Worm (Caenorhabditis elegans) whole organism, early embryonic: ENCODE data around the gene cri-3.
A peak's percentile ranks its signal among the peaks of the same experiment; 100 is the strongest.

ENCODE experiments used
- B0310.2 ChIP-seq: sonication (generic microtip); optimal IDR thresholded peaks from 2 replicates; lab custom pipeline; 2016; ENCODE audit warnings: mild to moderate bottlenecking, missing genetic modification characterization, missing compliant biosample characterization
- F13C5.2 ChIP-seq: sonication (generic microtip); optimal IDR thresholded peaks from 2 replicates; lab custom pipeline; 2017; ENCODE audit warnings: mild to moderate bottlenecking, missing genetic modification characterization, inconsistent platforms, missing compliant biosample characterization
- aly-1 ChIP-seq: sonication (generic microtip); optimal IDR thresholded peaks from 2 replicates; lab custom pipeline; 2016; ENCODE audit warnings: missing genetic modification characterization, missing compliant biosample characterization
- ama-1 ChIP-seq: fragments of 150-350 bp; optimal IDR thresholded peaks from 2 replicates; lab custom pipeline; 2014
- ceh-13 ChIP-seq: fragments of 200-800 bp; sonication (Bioruptor generic); optimal IDR thresholded peaks from 2 replicates; lab custom pipeline; 2018; ENCODE audit warnings: mild to moderate bottlenecking, missing genetic modification characterization, missing compliant biosample characterization
- ceh-36 ChIP-seq: sonication (generic microtip); optimal IDR thresholded peaks from 2 replicates; lab custom pipeline; 2016; ENCODE audit warnings: missing genetic modification characterization, inconsistent platforms, missing compliant biosample characterization
- ets-7 ChIP-seq: sonication (generic microtip); optimal IDR thresholded peaks from 2 replicates; lab custom pipeline; 2016; ENCODE audit warnings: missing genotype, missing genetic modification characterization, missing compliant biosample characterization
- flt-1 ChIP-seq: fragments of 200-800 bp; sonication (Bioruptor generic); IDR thresholded peaks from 2 replicates; pipeline ENCODE4 v1.3.6; 2022; ENCODE audit warnings: missing genetic modification characterization, missing compliant biosample characterization
- hmbx-1 ChIP-seq: sonication (generic microtip); optimal IDR thresholded peaks from 2 replicates; lab custom pipeline; 2016; ENCODE audit warnings: mild to moderate bottlenecking, missing genetic modification characterization, missing compliant biosample characterization
- hmg-4 ChIP-seq: fragments of 200-800 bp; sonication (Bioruptor generic); optimal IDR thresholded peaks from 2 replicates; lab custom pipeline; 2018; ENCODE audit warnings: mild to moderate bottlenecking, missing genetic modification characterization, missing compliant biosample characterization
- hnd-1 ChIP-seq: sonication (generic microtip); optimal IDR thresholded peaks from 2 replicates; lab custom pipeline; 2016; ENCODE audit warnings: missing genetic modification characterization, missing compliant biosample characterization
- pes-1 ChIP-seq: fragments of 200-800 bp; sonication (Bioruptor generic); IDR thresholded peaks from 2 replicates; pipeline ENCODE4 v1.3.6; 2022; ENCODE audit warnings: missing genetic modification reagents, missing genetic modification characterization, missing compliant biosample characterization
- scrt-1 ChIP-seq: fragments of 200-800 bp; sonication (Bioruptor generic); IDR thresholded peaks from 2 replicates; pipeline ENCODE4 v1.3.6; 2022; ENCODE audit warnings: missing genetic modification characterization, missing compliant biosample characterization
- sea-1 ChIP-seq: fragments of 200-800 bp; sonication (Bioruptor generic); conservative IDR thresholded peaks from 2 replicates; pipeline ENCODE4 v1.3.6; 2022; ENCODE audit warnings: missing genetic modification characterization, missing compliant biosample characterization
- tbx-11 ChIP-seq: fragments of 200-800 bp; sonication (Bioruptor generic); IDR thresholded peaks from 2 replicates; pipeline ENCODE4 v1.3.6; 2022; ENCODE audit warnings: missing genetic modification characterization, missing compliant biosample characterization
- tbx-37 ChIP-seq: fragments of 200-800 bp; sonication (Bioruptor generic); conservative IDR thresholded peaks from 2 replicates; pipeline ENCODE4 v1.3.6; 2022; ENCODE audit warnings: missing genetic modification reagents, missing genetic modification characterization, missing compliant biosample characterization
- tra-4 ChIP-seq: sonication (generic microtip); optimal IDR thresholded peaks from 2 replicates; lab custom pipeline; 2017; ENCODE audit warnings: missing genetic modification characterization, missing compliant biosample characterization

Gene cri-3

DNA sequence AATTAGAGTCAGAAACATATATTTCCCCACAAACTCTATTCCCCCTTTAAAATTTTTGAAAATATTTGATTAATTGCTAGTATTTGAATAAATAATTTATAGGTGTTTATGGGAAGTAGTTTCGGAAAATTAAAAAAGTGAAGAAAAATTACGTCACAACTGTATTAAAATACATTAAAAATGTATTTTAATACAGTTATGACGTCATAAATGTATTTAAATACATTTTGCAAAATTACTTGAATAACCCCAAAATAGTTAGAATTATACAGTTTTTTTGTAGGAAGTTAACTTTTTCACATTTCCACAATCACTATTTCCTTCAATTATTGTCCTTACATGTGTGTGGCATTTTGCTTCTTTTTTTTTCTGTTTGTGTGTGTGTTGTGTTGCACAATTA lies 17.3 kb downstream of the cri-3 start:
- no peak for TF ChIP-seq tbx-11 (GFP tag; lab: Robert Waterston, UW)
- TF ChIP-seq scrt-1 (GFP tag; lab: Robert Waterston, UW) = no peak
- no peak for TF ChIP-seq hmg-4
- TF ChIP-seq tbx-37 = no peak
- no peak for TF ChIP-seq hmbx-1 (tag; lab: Kevin White, UChicago)

DNA sequence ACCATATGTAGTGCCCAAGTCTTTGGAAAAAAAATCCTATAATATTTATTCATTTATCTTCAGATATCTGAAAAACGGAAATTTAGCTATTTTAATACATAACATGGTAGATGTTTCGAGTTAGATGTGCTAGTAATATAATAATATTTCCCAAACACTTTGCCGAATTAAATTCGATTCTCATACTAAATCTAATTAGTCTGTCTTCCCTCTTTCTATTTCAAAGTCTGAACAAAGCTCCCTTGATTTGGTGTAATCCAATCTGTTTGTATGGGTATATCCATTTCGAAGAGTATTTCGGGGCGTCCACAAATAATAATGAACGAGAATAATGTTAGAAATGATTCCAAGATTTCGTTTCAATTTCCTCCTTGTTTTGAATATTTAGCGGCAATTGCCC lies 18.3 kb downstream of the cri-3 start:
- no peak for TF ChIP-seq ceh-36
- no peak for TF ChIP-seq sea-1 (GFP tag; lab: Robert Waterston, UW)
- no peak for TF ChIP-seq tra-4
- no peak for TF ChIP-seq ama-1 (lab: Kevin White, UChicago)
- no peak for TF ChIP-seq ets-7 (tag; lab: Kevin White, UChicago)
- TF ChIP-seq hmg-4 = no peak

DNA sequence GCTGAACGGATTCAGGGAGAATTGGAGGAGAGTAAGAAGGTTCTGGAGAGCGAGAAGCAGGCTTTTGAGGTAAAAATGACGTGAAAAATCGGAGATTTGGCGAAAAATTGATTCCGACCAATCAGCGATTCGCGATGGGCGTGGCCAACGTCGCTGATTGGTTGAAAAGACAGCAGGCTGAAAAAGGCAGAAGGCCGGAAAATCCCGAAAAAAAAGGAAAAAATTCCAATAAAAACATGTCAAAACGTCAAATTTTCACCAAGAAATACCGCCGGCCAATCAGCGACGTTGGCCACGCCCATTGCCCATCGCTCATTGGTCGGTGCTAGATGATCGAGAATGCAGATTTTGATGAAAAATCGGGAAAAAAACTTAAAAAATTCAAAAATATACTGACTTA lies 21.3 kb downstream of the cri-3 start:
- TF ChIP-seq scrt-1 (GFP tag; lab: Robert Waterston, UW) (no peak), aly-1 (tag; lab: Kevin White, UChicago) (no peak), hmg-4 (no peak), hmbx-1 (tag; lab: Kevin White, UChicago) (no peak), tra-4 (no peak), sea-1 (GFP tag; lab: Robert Waterston, UW) (no peak), ceh-13 (GFP tag; lab: Kevin White, UChicago) (no peak), F13C5.2 (no peak), pes-1 (GFP tag; lab: Robert Waterston, UW) (no peak), hnd-1 (no peak), tbx-11 (GFP tag; lab: Robert Waterston, UW) (no peak), flt-1 (no peak), ets-7 (tag; lab: Kevin White, UChicago) (no peak), ama-1 (lab: Kevin White, UChicago) (no peak), B0310.2 (tag; lab: Kevin White, UChicago) (no peak), ceh-36 (no peak), tbx-37 (no peak)

- TF ChIP-seq ets-7 (tag; lab: Kevin White, UChicago) = no peak
- no peak for TF ChIP-seq F13C5.2
- TF ChIP-seq ceh-36 = no peak
- no peak for TF ChIP-seq pes-1 (GFP tag; lab: Robert Waterston, UW)
- TF ChIP-seq sea-1 (GFP tag; lab: Robert Waterston, UW) = no peak
- no peak for TF ChIP-seq hnd-1
- no peak for TF ChIP-seq flt-1
- TF ChIP-seq scrt-1 (GFP tag; lab: Robert Waterston, UW) = no peak
- no peak for TF ChIP-seq ceh-13 (GFP tag; lab: Kevin White, UChicago)
- no peak for TF ChIP-seq ama-1 (lab: Kevin White, UChicago)
These were observed 22.8 kb downstream of the cri-3 start for ce11 chrIII:3418906-3419305.

- 0 out of 2 replicates have a peak, but pooled peaks have one; percentile 4 for TF ChIP-seq tbx-37
- no peak for TF ChIP-seq F13C5.2
These were observed 27.8 kb downstream of the cri-3 start for ce11 chrIII:3423924-3424323.

- no peak for TF ChIP-seq ceh-13 (GFP tag; lab: Kevin White, UChicago)
- TF ChIP-seq sea-1 (GFP tag; lab: Robert Waterston, UW) = no peak
- no peak for TF ChIP-seq scrt-1 (GFP tag; lab: Robert Waterston, UW)
- no peak for TF ChIP-seq ama-1 (lab: Kevin White, UChicago)
- TF ChIP-seq ets-7 (tag; lab: Kevin White, UChicago) = no peak
- no peak for TF ChIP-seq pes-1 (GFP tag; lab: Robert Waterston, UW)
- no peak for TF ChIP-seq ceh-36
- TF ChIP-seq flt-1 = no peak
- TF ChIP-seq hnd-1 = no peak
- no peak for TF ChIP-seq hmg-4
- no peak for TF ChIP-seq tbx-37
- TF ChIP-seq tra-4 = no peak
- no peak for TF ChIP-seq tbx-11 (GFP tag; lab: Robert Waterston, UW)
- no peak for TF ChIP-seq B0310.2 (tag; lab: Kevin White, UChicago)
- TF ChIP-seq hmbx-1 (tag; lab: Kevin White, UChicago) = no peak
- no peak for TF ChIP-seq aly-1 (tag; lab: Kevin White, UChicago)
- TF ChIP-seq F13C5.2 = no peak
These were observed 29.3 kb downstream of the cri-3 start, which contains the start of gene metl-18 for ce11 chrIII:3425438-3425837. TSS of gene metl-18 (plus strand) at chrIII:3425738.

DNA sequence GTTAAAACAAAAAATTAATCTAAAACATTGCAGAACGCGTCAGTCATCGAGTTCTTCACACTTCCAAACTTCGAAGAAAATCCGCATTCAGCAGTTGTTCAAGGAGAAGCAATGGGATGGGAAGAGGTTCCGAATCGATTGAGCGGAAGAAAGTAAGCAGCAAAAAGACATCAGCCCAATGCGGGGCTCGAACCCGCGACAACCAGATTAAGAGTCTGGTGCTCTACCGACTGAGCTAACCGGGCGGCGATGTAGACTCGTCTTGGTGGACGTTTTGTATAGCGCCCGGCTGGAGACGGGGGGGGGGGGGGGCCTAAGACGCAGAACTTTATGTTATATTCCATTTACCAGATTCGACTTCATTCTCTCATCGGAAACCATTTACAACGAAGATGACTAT lies 30.6 kb downstream of the cri-3 start:
- no peak for TF ChIP-seq ets-7 (tag; lab: Kevin White, UChicago)
- TF ChIP-seq pes-1 (GFP tag; lab: Robert Waterston, UW) = 0 out of 2 replicates have a peak, but pooled peaks have one; percentile 5
- 0 out of 2 replicates have a peak, but pooled peaks have one; percentile 19 for TF ChIP-seq scrt-1 (GFP tag; lab: Robert Waterston, UW)

DNA sequence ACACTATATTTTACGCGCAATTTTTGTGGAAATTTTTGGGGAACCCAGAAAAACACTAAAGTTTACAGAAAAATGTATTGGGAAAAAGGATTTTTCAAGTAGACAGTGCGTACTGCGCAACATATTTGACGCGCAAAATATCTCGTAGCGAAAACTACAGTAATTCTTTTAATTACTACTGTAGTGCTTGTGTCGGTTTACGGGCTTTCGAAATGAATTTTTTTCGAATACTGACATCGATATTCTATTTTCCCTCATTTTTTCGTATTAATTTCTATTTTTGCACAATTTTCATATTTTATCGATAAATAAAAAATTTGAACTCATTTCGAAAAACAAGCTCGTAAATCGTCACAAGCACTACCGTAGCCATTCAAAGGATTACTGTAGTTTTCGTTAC lies 32.4 kb downstream of the cri-3 start:
- TF ChIP-seq tbx-11 (GFP tag; lab: Robert Waterston, UW) (no peak), tra-4 (no peak), flt-1 (no peak), hnd-1 (no peak), scrt-1 (GFP tag; lab: Robert Waterston, UW) (no peak), ceh-36 (no peak), aly-1 (tag; lab: Kevin White, UChicago) (no peak), ceh-13 (GFP tag; lab: Kevin White, UChicago) (no peak), sea-1 (GFP tag; lab: Robert Waterston, UW) (no peak), pes-1 (GFP tag; lab: Robert Waterston, UW) (no peak), F13C5.2 (no peak), B0310.2 (tag; lab: Kevin White, UChicago) (no peak), hmbx-1 (tag; lab: Kevin White, UChicago) (no peak), tbx-37 (no peak), ama-1 (lab: Kevin White, UChicago) (no peak), ets-7 (tag; lab: Kevin White, UChicago) (no peak), hmg-4 (no peak)
